Worm (Caenorhabditis elegans): ENCODE measurements around the gene Y81B9A.1.

Gene Y81B9A.1

ce11 chrX:9150269-9150744 lies 41.9 kb upstream of the Y81B9A.1 start, which contains the start of gene tmbi-4 (continued):
- no peak for TF ChIP-seq cebp-1 (GFP tag; IDR thresholded peaks at IDR 0.05)
- peak; percentile 52 for TF ChIP-seq cebp-1 (tag; optimal IDR thresholded peaks at IDR 0.05)
- no peak for TF ChIP-seq ceh-79 (tag; optimal IDR thresholded peaks at IDR 0.05)
- no peak for TF ChIP-seq him-1 (tag; optimal IDR thresholded peaks at IDR 0.05)
- TF ChIP-seq F39B2.1 (GFP tag; IDR thresholded peaks at IDR 0.05): no peak
- TF ChIP-seq lin-40 (tag; optimal IDR thresholded peaks at IDR 0.05): peak; percentile 53
- TF ChIP-seq somi-1 (GFP tag; optimal IDR thresholded peaks at IDR 0.05): no peak
- TF ChIP-seq rec-8 (tag; optimal IDR thresholded peaks at IDR 0.05): no peak
- TF ChIP-seq ztf-6 (GFP tag; IDR thresholded peaks at IDR 0.05): no peak
- TF ChIP-seq K11D2.4 (GFP tag; IDR thresholded peaks at IDR 0.05): 0 out of 2 replicates have a peak, but pooled peaks have one; percentile 31
- no peak for TF ChIP-seq hsf-1 (GFP tag; IDR thresholded peaks at IDR 0.05)
- peak; percentile 33 for TF ChIP-seq attf-5 (GFP tag; optimal IDR thresholded peaks at IDR 0.05)
- TF ChIP-seq madf-6 (GFP tag; IDR thresholded peaks at IDR 0.05): no peak
- TF ChIP-seq egrh-3 (GFP tag; IDR thresholded peaks at IDR 0.05): no peak
- TF ChIP-seq Y53F4B.3 (GFP tag; IDR thresholded peaks at IDR 0.05): no peak
- no peak for TF ChIP-seq efl-1 (GFP tag; optimal IDR thresholded peaks at IDR 0.05)
- no peak for TF ChIP-seq akir-1 (GFP tag; optimal IDR thresholded peaks at IDR 0.05)
- peak; percentile 56 for TF ChIP-seq nhr-80 (tag; optimal IDR thresholded peaks at IDR 0.05)
- no peak for TF ChIP-seq let-526 (GFP tag; IDR thresholded peaks at IDR 0.05)
- no peak for TF ChIP-seq ZK185.1 (tag; optimal IDR thresholded peaks at IDR 0.05; ENCODE audit: poor library complexity, severe bottlenecking)
- TF ChIP-seq athp-1 (tag; optimal IDR thresholded peaks at IDR 0.05): no peak
- TF ChIP-seq unc-62 (GFP tag; optimal IDR thresholded peaks at IDR 0.05): peak; percentile 15
- TF ChIP-seq F57A8.1 (GFP tag; optimal IDR thresholded peaks at IDR 0.05): no peak
- no peak for TF ChIP-seq sea-2 (GFP tag; IDR thresholded peaks at IDR 0.05)
- TF ChIP-seq mxl-1 (tag; optimal IDR thresholded peaks at IDR 0.05): no peak
- TF ChIP-seq nhr-27 (tag; optimal IDR thresholded peaks at IDR 0.05): no peak
- TF ChIP-seq C06A6.2 (GFP tag; conservative IDR thresholded peaks at IDR 0.05): no peak
- no peak for TF ChIP-seq snpc-4 (GFP tag; optimal IDR thresholded peaks at IDR 0.05)
- no peak for TF ChIP-seq snpc-4 (tag; optimal IDR thresholded peaks at IDR 0.05)
- no peak for TF ChIP-seq die-1 (tag; optimal IDR thresholded peaks at IDR 0.05)
- TF ChIP-seq madf-3 (GFP tag; IDR thresholded peaks at IDR 0.05): no peak
- TF ChIP-seq ztf-26 (tag; optimal IDR thresholded peaks at IDR 0.05): no peak
- no peak for TF ChIP-seq mel-28 (tag; optimal IDR thresholded peaks at IDR 0.05; ENCODE audit: borderline replicate concordance)
- no peak for TF ChIP-seq ekl-4 (GFP tag; IDR thresholded peaks at IDR 0.05)
- no peak for TF ChIP-seq zim-3 (tag; optimal IDR thresholded peaks at IDR 0.05)
- peak in 1 of 2 experiments; percentile 57 for TF ChIP-seq let-607 (tag; optimal IDR thresholded peaks at IDR 0.05)
- no peak for TF ChIP-seq D2030.7 (GFP tag; IDR thresholded peaks at IDR 0.05)
- no peak for TF ChIP-seq nfya-2 (GFP tag; IDR thresholded peaks at IDR 0.05)
- TF ChIP-seq cebp-2 (GFP tag; IDR thresholded peaks at IDR 0.05): no peak
- TF ChIP-seq F23B12.7 (tag; optimal IDR thresholded peaks at IDR 0.05; ENCODE audit: insufficient read depth): no peak
- no peak for TF ChIP-seq xnd-1 (tag; optimal IDR thresholded peaks at IDR 0.05)
- TF ChIP-seq hlh-26 (GFP tag; conservative IDR thresholded peaks at IDR 0.05): no peak
- no peak for TF ChIP-seq F33H1.4 (GFP tag; IDR thresholded peaks at IDR 0.05)
- no peak for TF ChIP-seq egl-18 (GFP tag; IDR thresholded peaks at IDR 0.05)
- TF ChIP-seq chd-7 (tag; optimal IDR thresholded peaks at IDR 0.05): no peak
- TF ChIP-seq mcd-1 (GFP tag; IDR thresholded peaks at IDR 0.05): peak; percentile 69
- TF ChIP-seq T07F8.4 (tag; optimal IDR thresholded peaks at IDR 0.05): no peak
- TF ChIP-seq F52B5.7 (tag; optimal IDR thresholded peaks at IDR 0.05): no peak
